Worm (Caenorhabditis elegans) whole organism, L4 larva: ENCODE results near the gene vit-4.

Experiments used
- R02D3.7 ChIP-seq: fragments of 150-350 bp; sonication (generic microtip); optimal IDR thresholded peaks from 3 replicates; lab custom pipeline; 2014; ENCODE audit warnings: missing biosample characterization, missing genetic modification characterization
- Y105C5A.15 ChIP-seq: fragments of 200-800 bp; sonication (Bioruptor generic); IDR thresholded peaks from 2 replicates; pipeline ENCODE4 v1.3.6; 2022; ENCODE audit warnings: missing genetic modification characterization, missing compliant biosample characterization
- Y48G9A.11 ChIP-seq: fragments of 200-800 bp; sonication (Bioruptor generic); IDR thresholded peaks from 2 replicates; pipeline ENCODE4 v1.3.6; 2022; ENCODE audit warnings: missing genetic modification reagents, missing genetic modification characterization, missing compliant biosample characterization
- Y75B8A.6 ChIP-seq: fragments of 200-800 bp; sonication (Bioruptor generic); IDR thresholded peaks from 2 replicates; pipeline ENCODE4 v1.3.6; 2022; ENCODE audit warnings: missing genetic modification reagents, missing genetic modification characterization, missing compliant biosample characterization
- aha-1 ChIP-seq: fragments of 150-350 bp; peaks from one replicate; lab custom pipeline; 2014; ENCODE audit warnings: missing biosample characterization, missing genetic modification characterization
- aly-2 ChIP-seq: sonication (generic microtip); optimal IDR thresholded peaks from 2 replicates; lab custom pipeline; 2018; ENCODE audit warnings: missing biosample characterization, missing genetic modification characterization
- attf-4 ChIP-seq: sonication (generic microtip); optimal IDR thresholded peaks from 3 replicates; lab custom pipeline; 2017; ENCODE audit warnings: missing biosample characterization, missing genetic modification characterization
- ceh-82 ChIP-seq: sonication (generic microtip); optimal IDR thresholded peaks from 2 replicates; lab custom pipeline; 2017; ENCODE audit warnings: missing biosample characterization, missing genetic modification characterization
- daf-12 ChIP-seq: fragments of 150-350 bp; optimal IDR thresholded peaks from 2 replicates; lab custom pipeline; 2014; ENCODE audit warnings: missing biosample characterization, missing genetic modification reagents, missing genetic modification characterization
- daf-16 ChIP-seq, 3 experiments: sonication (generic microtip); optimal IDR thresholded peaks; 2 replicates each; lab custom pipeline; 2016 to 2017; ENCODE audit warnings: missing genetic modification characterization in 3 of 3, missing genetic modification reagents in 3 of 3, mild to moderate bottlenecking in 2 of 3, missing compliant biosample characterization in 2 of 3, missing biosample characterization in 1 of 3, moderate library complexity in 1 of 3
- dve-1 ChIP-seq: sonication (generic microtip); optimal IDR thresholded peaks from 2 replicates; lab custom pipeline; 2017; ENCODE audit warnings: antibody characterized with exemption, mild to moderate bottlenecking, missing genetic modification characterization, missing compliant biosample characterization; ENCODE audit not compliant: insufficient read depth
- fkh-10 ChIP-seq: fragments of 150-350 bp; optimal IDR thresholded peaks from 2 replicates; lab custom pipeline; 2014; ENCODE audit warnings: missing biosample characterization, missing genetic modification reagents, missing genetic modification characterization
- fos-1 ChIP-seq: fragments of 150-350 bp; optimal IDR thresholded peaks from 2 replicates; lab custom pipeline; 2014; ENCODE audit warnings: missing biosample characterization, missing genetic modification characterization
- gei-8 ChIP-seq: fragments of 200-800 bp; sonication (Bioruptor generic); optimal IDR thresholded peaks from 2 replicates; lab custom pipeline; 2018; ENCODE audit warnings: mild to moderate bottlenecking, missing genetic modification characterization, missing compliant biosample characterization
- hlh-11 ChIP-seq: fragments of 200-800 bp; sonication (Bioruptor generic); optimal IDR thresholded peaks from 2 replicates; lab custom pipeline; 2018; ENCODE audit warnings: mild to moderate bottlenecking, missing genetic modification characterization, missing compliant biosample characterization
- hmg-1.1 ChIP-seq: fragments of 200-800 bp; sonication (Bioruptor generic); IDR thresholded peaks from 2 replicates; pipeline ENCODE4 v1.3.6; 2022; ENCODE audit warnings: missing genetic modification reagents, missing genetic modification characterization, missing compliant biosample characterization
- lin-1 ChIP-seq: fragments of 200-800 bp; sonication (Bioruptor generic); IDR thresholded peaks from 2 replicates; pipeline ENCODE4 v1.3.6; 2022; ENCODE audit warnings: missing genetic modification reagents, missing genetic modification characterization, missing compliant biosample characterization
- lin-29 ChIP-seq: fragments of 200-800 bp; sonication (Bioruptor generic); IDR thresholded peaks from 2 replicates; pipeline ENCODE4 v1.3.6; 2022; ENCODE audit warnings: missing genetic modification reagents, missing genetic modification characterization, missing compliant biosample characterization
- mep-1 ChIP-seq: fragments of 150-350 bp; sonication (generic microtip); optimal IDR thresholded peaks from 3 replicates; lab custom pipeline; 2014; ENCODE audit warnings: missing biosample characterization, missing genetic modification characterization
- mxl-3 ChIP-seq: fragments of 200-800 bp; sonication (Bioruptor generic); optimal IDR thresholded peaks from 2 replicates; lab custom pipeline; 2018; ENCODE audit warnings: mild to moderate bottlenecking, missing genetic modification characterization, missing compliant biosample characterization
- nhr-10 ChIP-seq: fragments of 150-350 bp; optimal IDR thresholded peaks from 2 replicates; lab custom pipeline; 2014; ENCODE audit warnings: missing biosample characterization, missing genetic modification characterization
- nhr-76 ChIP-seq: fragments of 150-350 bp; optimal IDR thresholded peaks from 2 replicates; lab custom pipeline; 2014; ENCODE audit warnings: missing biosample characterization, missing genetic modification characterization
- rbr-2 ChIP-seq: sonication (generic microtip); optimal IDR thresholded peaks from 2 replicates; lab custom pipeline; 2016; ENCODE audit warnings: missing genotype, missing genetic modification characterization, missing compliant biosample characterization
- saeg-2 ChIP-seq: fragments of 200-800 bp; sonication (Bioruptor generic); IDR thresholded peaks from 2 replicates; pipeline ENCODE4 v1.3.6; 2022; ENCODE audit warnings: missing genetic modification reagents, missing genetic modification characterization, missing compliant biosample characterization
- set-16 ChIP-seq: fragments of 200-800 bp; sonication (Bioruptor generic); IDR thresholded peaks from 2 replicates; pipeline ENCODE4 v1.3.6; 2022; ENCODE audit warnings: missing genetic modification reagents, missing genetic modification characterization, missing compliant biosample characterization
- skn-1 ChIP-seq: fragments of 150-350 bp; optimal IDR thresholded peaks from 2 replicates; lab custom pipeline; 2014; ENCODE audit warnings: missing biosample characterization, missing genetic modification characterization
- snpc-1.2 ChIP-seq: fragments of 200-800 bp; sonication (Bioruptor generic); IDR thresholded peaks from 2 replicates; pipeline ENCODE4 v1.3.6; 2022; ENCODE audit warnings: missing genetic modification reagents, missing genetic modification characterization, missing compliant biosample characterization
- unc-62 ChIP-seq, 3 experiments: fragments of 150-350 bp in 1 of 3; sonication (generic microtip); optimal IDR thresholded peaks in 2 of 3; peaks in 1 of 3; 1 replicate in 1 of 3; 2 replicates in 2 of 3; lab custom pipeline; 2014 to 2017; ENCODE audit warnings: missing biosample characterization in 3 of 3, missing genetic modification characterization in 3 of 3, missing genetic modification reagents in 3 of 3, missing genotype in 1 of 3
- ztf-11 ChIP-seq: fragments of 150-350 bp; optimal IDR thresholded peaks from 2 replicates; lab custom pipeline; 2014; ENCODE audit warnings: missing biosample characterization, missing genetic modification characterization

Gene vit-4

DNA sequence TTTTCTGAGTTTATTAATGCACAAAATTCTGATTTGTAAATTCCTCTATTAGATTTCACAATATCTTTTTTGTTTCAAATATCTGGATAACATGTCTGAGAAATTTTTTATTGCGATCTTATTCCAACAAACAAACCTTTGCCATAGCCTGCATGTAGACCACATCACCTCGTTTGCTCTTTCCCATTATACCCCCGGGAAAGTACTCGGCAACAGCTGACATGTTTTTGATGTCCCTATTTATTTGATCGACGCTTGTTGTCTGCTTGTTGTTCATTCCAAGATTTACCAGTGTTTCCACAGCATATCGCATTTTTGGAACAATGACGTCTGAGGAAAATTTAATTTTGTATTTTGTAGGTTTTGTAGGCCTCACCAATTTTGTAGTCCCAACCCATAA, 36.1 kb upstream of the vit-4 start:
- TF ChIP-seq daf-16 (GFP tag; optimal IDR thresholded peaks at IDR 0.05; lab: Kevin White, UChicago) = peak in 1 of 2 experiments; percentile 84
- no peak for TF ChIP-seq daf-16 (tag; optimal IDR thresholded peaks at IDR 0.05; lab: Kevin White, UChicago)
- no peak for TF ChIP-seq Y105C5A.15 (GFP tag; lab: Robert Waterston, UW)

ce11 chrX:3596967-3597366, 33.2 kb upstream of the vit-4 start:
- TF ChIP-seq R02D3.7 (tag; lab: Kevin White, UChicago) (no peak), nhr-10 (tag; lab: Kevin White, UChicago) (no peak), fos-1 (tag; lab: Kevin White, UChicago) (no peak), rbr-2 (tag; lab: Kevin White, UChicago) (no peak), aha-1 (tag; lab: Kevin White, UChicago) (no peak), lin-1 (GFP tag; lab: Robert Waterston, UW) (no peak), fkh-10 (GFP tag; lab: Kevin White, UChicago) (no peak), Y48G9A.11 (GFP tag; lab: Robert Waterston, UW) (no peak)

DNA sequence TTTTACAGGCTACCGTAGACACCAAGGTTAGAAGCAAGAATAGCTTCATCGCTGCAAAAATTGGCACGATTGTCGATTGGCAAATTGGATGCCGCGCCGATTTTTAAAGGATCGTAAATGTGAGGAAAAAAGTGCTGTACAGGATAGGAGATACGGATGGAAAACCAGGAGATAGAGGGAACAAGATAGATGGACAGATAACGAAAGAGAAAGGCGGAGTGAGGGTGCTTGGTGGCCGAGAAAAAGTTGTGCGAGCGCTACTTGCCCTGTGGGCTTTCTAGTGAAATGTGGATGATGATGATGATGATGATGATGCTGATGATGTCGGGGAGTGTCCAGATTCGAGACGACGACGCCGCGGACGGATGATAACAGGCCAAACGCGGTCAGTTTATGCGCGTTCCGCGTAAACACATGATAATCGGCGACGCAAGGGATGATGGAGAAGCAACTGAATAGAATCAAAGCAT, 32.6 kb upstream of the vit-4 start, which contains the start of gene T27A10.6:
Gene T27A10.6, minus strand, starts transcription at position 51 of the 470 bp plus-strand sequence.
- TF ChIP-seq ztf-11 = no peak
- no peak for TF ChIP-seq mep-1 (tag; lab: Kevin White, UChicago)
- no peak for TF ChIP-seq hmg-1.1 (GFP tag; lab: Robert Waterston, UW)
- peak; percentile 55 for TF ChIP-seq hlh-11 (tag; lab: Kevin White, UChicago)
- TF ChIP-seq mxl-3 (GFP tag; lab: Kevin White, UChicago) = peak; percentile 41
- TF ChIP-seq dve-1 (tag; lab: Kevin White, UChicago) = no peak
- peak in 1 of 2 experiments; percentile 9 for TF ChIP-seq unc-62 (GFP tag; optimal IDR thresholded peaks at IDR 0.05 in 1 of 2; lab: Kevin White, UChicago)
- TF ChIP-seq unc-62 (tag; optimal IDR thresholded peaks at IDR 0.05; lab: Kevin White, UChicago) = no peak
- no peak for TF ChIP-seq attf-4
- no peak for TF ChIP-seq daf-12
- no peak for TF ChIP-seq gei-8

DNA sequence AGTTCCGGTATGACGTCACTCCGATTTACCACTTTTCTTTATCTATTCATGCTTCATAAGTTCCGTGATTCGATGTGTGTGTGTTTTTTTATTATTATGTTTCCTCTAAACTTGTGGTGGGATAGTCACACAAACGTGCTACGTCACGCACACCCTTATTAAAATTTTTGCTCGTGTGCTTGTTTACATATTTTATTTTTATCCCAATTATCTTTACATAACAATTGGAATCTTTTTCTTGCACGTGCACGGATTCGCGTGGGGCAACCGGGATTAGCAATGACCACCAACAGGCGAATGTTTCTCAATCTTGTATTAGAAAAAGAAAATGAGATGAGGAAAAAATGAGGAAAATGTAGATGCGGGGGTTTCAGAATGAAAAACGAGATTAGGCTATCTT, 26.7 kb upstream of the vit-4 start:
- no peak for TF ChIP-seq daf-16 (GFP tag; optimal IDR thresholded peaks at IDR 0.05; lab: Kevin White, UChicago)
- TF ChIP-seq daf-16 (tag; optimal IDR thresholded peaks at IDR 0.05; lab: Kevin White, UChicago) = no peak
- TF ChIP-seq unc-62 (GFP tag; optimal IDR thresholded peaks at IDR 0.05 in 1 of 2; lab: Kevin White, UChicago) = peak in 1 of 2 experiments; percentile 11
- no peak for TF ChIP-seq unc-62 (tag; optimal IDR thresholded peaks at IDR 0.05; lab: Kevin White, UChicago)
- no peak for TF ChIP-seq snpc-1.2
- TF ChIP-seq rbr-2 (tag; lab: Kevin White, UChicago) = no peak
- TF ChIP-seq ceh-82 (tag; lab: Kevin White, UChicago) = no peak

ce11 chrX:3585625-3586024, 21.9 kb upstream of the vit-4 start, which contains the start of gene T27A10.2:
TSS of gene T27A10.2 (plus strand) at chrX:3585957.
- TF ChIP-seq set-16 (GFP tag; lab: Robert Waterston, UW) (peak; percentile 73), aha-1 (tag; lab: Kevin White, UChicago) (peak; percentile 65), aly-2 (tag; lab: Kevin White, UChicago) (no peak)
- TF ChIP-seq, all 104 proteins: peak for 2

- peak; percentile 90 for TF ChIP-seq aha-1 (tag; lab: Kevin White, UChicago)
- no peak for TF ChIP-seq skn-1 (tag; lab: Kevin White, UChicago)
Measured at ce11 chrX:3584481-3584880, 20.7 kb upstream of the vit-4 start.

- TF ChIP-seq lin-29 (GFP tag; lab: Robert Waterston, UW) (no peak), saeg-2 (GFP tag; lab: Robert Waterston, UW) (no peak), nhr-76 (tag; lab: Kevin White, UChicago) (no peak), R02D3.7 (tag; lab: Kevin White, UChicago) (no peak), Y75B8A.6 (GFP tag; lab: Robert Waterston, UW) (no peak)
Measured at ce11 chrX:3583436-3583835, 19.7 kb upstream of the vit-4 start.
